Worm (Caenorhabditis elegans) whole organism, young adult: Measurements from ENCODE around the gene lgc-10.

Experiments
- bed-1 ChIP-seq: fragments of 200-800 bp; sonication (Bioruptor generic); IDR thresholded peaks from 2 replicates; pipeline ENCODE4 v1.3.6; 2022; ENCODE audit warnings: missing genetic modification reagents, missing genetic modification characterization, missing compliant biosample characterization
- efl-1 ChIP-seq: fragments of 150-350 bp; optimal IDR thresholded peaks from 2 replicates; lab custom pipeline; 2014; ENCODE audit warnings: missing biosample characterization, missing genetic modification reagents, missing genetic modification characterization
- hmg-1.2 ChIP-seq: fragments of 200-800 bp; sonication (Bioruptor generic); IDR thresholded peaks from 2 replicates; pipeline ENCODE4 v1.3.6; 2022; ENCODE audit warnings: missing genetic modification reagents, missing genetic modification characterization, missing compliant biosample characterization
- nhr-120 ChIP-seq: fragments of 200-800 bp; sonication (Bioruptor generic); IDR thresholded peaks from 2 replicates; pipeline ENCODE4 v1.3.6; 2022; ENCODE audit warnings: missing genetic modification characterization, missing compliant biosample characterization

- TF ChIP-seq bed-1 (GFP tag; lab: Robert Waterston, UW) (no peak), nhr-120 (GFP tag; lab: Robert Waterston, UW) (no peak), efl-1 (GFP tag; lab: Kevin White, UChicago) (no peak), hmg-1.2 (GFP tag; lab: Robert Waterston, UW) (no peak)
Measured at ce11 chrIV:6500433-6500832, 43.1 kb upstream of the lgc-10 start.
